Fruit fly (Drosophila melanogaster) whole organism, embryonic: ENCODE results near the gene CG13081.
A peak's percentile ranks its signal among the peaks of the same experiment; 100 is the strongest.

Experiments used
- Ada2b ChIP-seq: fragments of 200-800 bp; sonication (Bioruptor generic); IDR thresholded peaks from 2 replicates; pipeline ENCODE4 v1.3.6; 2022; ENCODE audit warnings: missing biosample characterization, missing genetic modification characterization
- B-H1 ChIP-seq: fragments of 200-800 bp; sonication (Bioruptor generic); IDR thresholded peaks from 3 replicates; pipeline ENCODE4 v1.3.6; 2022; ENCODE audit warnings: missing biosample characterization, missing genetic modification characterization
- Bgb ChIP-seq: fragments of 200-800 bp; sonication (Bioruptor generic); IDR thresholded peaks from 2 replicates; pipeline ENCODE4 v1.3.6; 2022; ENCODE audit warnings: missing biosample characterization, missing genetic modification characterization; ENCODE audit not compliant: partially characterized antibody
- BtbVII ChIP-seq: fragments of 200-800 bp; sonication (Bioruptor generic); optimal IDR thresholded peaks from 3 replicates; lab custom pipeline; 2017; ENCODE audit warnings: missing biosample characterization, mild to moderate bottlenecking, missing genetic modification characterization
- Bteb2 ChIP-seq: fragments of 200-800 bp; sonication (Bioruptor generic); optimal IDR thresholded peaks from 2 replicates; lab custom pipeline; 2016; ENCODE audit warnings: missing biosample characterization, missing genetic modification characterization
- CG10267 ChIP-seq: fragments of 200-800 bp; sonication (Bioruptor generic); optimal IDR thresholded peaks from 2 replicates; lab custom pipeline; 2018; ENCODE audit warnings: missing biosample characterization, mild to moderate bottlenecking, missing genetic modification characterization, moderate library complexity
- CG10959 ChIP-seq: fragments of 200-800 bp; sonication (Bioruptor generic); IDR thresholded peaks from 2 replicates; pipeline ENCODE4 v1.3.6; 2022; ENCODE audit warnings: missing biosample characterization, missing genetic modification characterization
- CG11456 ChIP-seq: fragments of 200-800 bp; sonication (Bioruptor generic); IDR thresholded peaks from 3 replicates; pipeline ENCODE4 v1.3.6; 2022; ENCODE audit warnings: missing biosample characterization, missing genetic modification characterization
- CG13424 ChIP-seq: fragments of 200-800 bp; sonication (Bioruptor generic); optimal IDR thresholded peaks from 2 replicates; lab custom pipeline; 2019; ENCODE audit warnings: missing biosample characterization, mild to moderate bottlenecking, missing genetic modification characterization, moderate library complexity
- CG13624 ChIP-seq: fragments of 200-800 bp; sonication (Bioruptor generic); optimal IDR thresholded peaks from 2 replicates; lab custom pipeline; 2016; ENCODE audit warnings: missing biosample characterization, missing genetic modification characterization
- CG15479 ChIP-seq: fragments of 200-800 bp; sonication (Bioruptor generic); optimal IDR thresholded peaks from 3 replicates; lab custom pipeline; 2019; ENCODE audit warnings: missing biosample characterization, mild to moderate bottlenecking, missing genetic modification characterization, moderate library complexity
- CG17568 ChIP-seq: fragments of 200-800 bp; sonication (Bioruptor generic); optimal IDR thresholded peaks from 2 replicates; lab custom pipeline; 2018; ENCODE audit warnings: missing biosample characterization, mild to moderate bottlenecking, missing genetic modification characterization, moderate library complexity
- CG1792 ChIP-seq: fragments of 200-800 bp; sonication (Bioruptor generic); optimal IDR thresholded peaks from 2 replicates; lab custom pipeline; 2016; ENCODE audit warnings: missing biosample characterization, missing genetic modification characterization
- CG18011 ChIP-seq: fragments of 200-800 bp; sonication (Bioruptor generic); optimal IDR thresholded peaks from 2 replicates; lab custom pipeline; 2017; ENCODE audit warnings: missing biosample characterization, missing genetic modification characterization, mild to moderate bottlenecking, moderate library complexity, missing genotype
- CG18619 ChIP-seq: fragments of 200-800 bp; sonication (Bioruptor generic); optimal IDR thresholded peaks from 3 replicates; lab custom pipeline; 2017; ENCODE audit warnings: missing biosample characterization, mild to moderate bottlenecking, missing genetic modification characterization
- CG30431 ChIP-seq: fragments of 200-800 bp; sonication (Bioruptor generic); optimal IDR thresholded peaks from 2 replicates; lab custom pipeline; 2017; ENCODE audit warnings: missing biosample characterization, missing genetic modification characterization
- CG4404 ChIP-seq: fragments of 200-800 bp; sonication (Bioruptor generic); IDR thresholded peaks from 2 replicates; pipeline ENCODE4 v1.3.6; 2022; ENCODE audit warnings: missing biosample characterization, missing genetic modification characterization
- CG6689 ChIP-seq: fragments of 200-800 bp; sonication (Bioruptor generic); IDR thresholded peaks from 2 replicates; pipeline ENCODE4 v1.3.6; 2022; ENCODE audit warnings: missing biosample characterization, missing genetic modification characterization
- CG7745 ChIP-seq: fragments of 200-800 bp; sonication (Bioruptor generic); optimal IDR thresholded peaks from 2 replicates; lab custom pipeline; 2018; ENCODE audit warnings: missing biosample characterization, mild to moderate bottlenecking, missing genetic modification characterization, moderate library complexity
- CG8290 ChIP-seq, 3 experiments: fragments of 200-800 bp; sonication (Bioruptor generic); optimal IDR thresholded peaks; 2 replicates each; lab custom pipeline; 2016 to 2019; ENCODE audit warnings: missing biosample characterization in 3 of 3, missing genetic modification characterization in 3 of 3, mild to moderate bottlenecking in 2 of 3, moderate library complexity in 1 of 3
- CG8924 ChIP-seq: fragments of 200-800 bp; optimal IDR thresholded peaks from 3 replicates; lab custom pipeline; 2019; ENCODE audit warnings: missing biosample characterization, mild to moderate bottlenecking, missing genetic modification characterization, moderate library complexity
- Chrac-16 ChIP-seq: fragments of 200-800 bp; sonication (Bioruptor generic); optimal IDR thresholded peaks from 3 replicates; lab custom pipeline; 2016; ENCODE audit warnings: missing biosample characterization, missing genetic modification characterization
- Drgx ChIP-seq: fragments of 200-800 bp; sonication (Bioruptor generic); IDR thresholded peaks from 2 replicates; pipeline ENCODE4 v1.3.6; 2022; ENCODE audit warnings: missing biosample characterization, missing genetic modification characterization
- ERR ChIP-seq: fragments of 200-800 bp; sonication (Bioruptor generic); optimal IDR thresholded peaks from 2 replicates; lab custom pipeline; 2016; ENCODE audit warnings: missing biosample characterization, missing genetic modification characterization
- GATAe ChIP-seq: fragments of 200-800 bp; sonication (Bioruptor generic); conservative IDR thresholded peaks from 2 replicates; pipeline ENCODE4 v1.3.6; 2022; ENCODE audit warnings: missing biosample characterization, missing genetic modification characterization
- HmgD ChIP-seq: fragments of 200-800 bp; sonication (Bioruptor generic); optimal IDR thresholded peaks from 3 replicates; lab custom pipeline; 2016; ENCODE audit warnings: missing biosample characterization, missing genetic modification characterization
- Hmx ChIP-seq: fragments of 200-800 bp; sonication (Bioruptor generic); optimal IDR thresholded peaks from 2 replicates; lab custom pipeline; 2016; ENCODE audit warnings: missing biosample characterization, missing genetic modification characterization
- MBD-R2 ChIP-seq: fragments of 200-800 bp; sonication (Bioruptor generic); IDR thresholded peaks from 2 replicates; pipeline ENCODE4 v1.3.6; 2022; ENCODE audit warnings: missing biosample characterization, missing genetic modification characterization
- Meics ChIP-seq: fragments of 200-800 bp; sonication (Bioruptor generic); optimal IDR thresholded peaks from 2 replicates; lab custom pipeline; 2017; ENCODE audit warnings: missing biosample characterization, mild to moderate bottlenecking, missing genetic modification characterization
- Sox102F ChIP-seq: fragments of 200-800 bp; sonication (Bioruptor generic); optimal IDR thresholded peaks from 2 replicates; lab custom pipeline; 2018; ENCODE audit warnings: missing biosample characterization, mild to moderate bottlenecking, missing genetic modification characterization, moderate library complexity
- bowl ChIP-seq: fragments of 200-800 bp; sonication (Bioruptor generic); IDR thresholded peaks from 2 replicates; pipeline ENCODE4 v1.3.6; 2022; ENCODE audit warnings: missing biosample characterization, missing genetic modification characterization
- bsh ChIP-seq, 2 experiments: fragments of 200-800 bp; sonication (Bioruptor generic); optimal IDR thresholded peaks; 2 replicates each; lab custom pipeline; 2017 to 2018; ENCODE audit warnings: mild to moderate bottlenecking in 2 of 2, missing biosample characterization in 2 of 2, missing genetic modification characterization in 2 of 2, moderate library complexity in 1 of 2
- chinmo ChIP-seq: fragments of 200-800 bp; sonication (Bioruptor generic); IDR thresholded peaks from 4 replicates; pipeline ENCODE4 v1.3.6; 2022; ENCODE audit warnings: missing biosample characterization, missing genetic modification characterization; ENCODE audit not compliant: partially characterized antibody
- ci ChIP-seq: fragments of 200-800 bp; sonication (Bioruptor generic); IDR thresholded peaks from 3 replicates; pipeline ENCODE4 v1.3.6; 2022; ENCODE audit warnings: missing biosample characterization, missing genetic modification characterization
- da ChIP-seq: fragments of 200-800 bp; sonication (Bioruptor generic); optimal IDR thresholded peaks from 2 replicates; lab custom pipeline; 2016; ENCODE audit warnings: missing biosample characterization, missing genetic modification characterization
- dan ChIP-seq: fragments of 200-800 bp; sonication (Bioruptor generic); IDR thresholded peaks from 2 replicates; pipeline ENCODE4 v1.3.6; 2022; ENCODE audit warnings: missing biosample characterization, missing genetic modification characterization
- dpn ChIP-seq, 2 experiments: fragments of 200-800 bp; sonication (Bioruptor generic); optimal IDR thresholded peaks; 3 replicates each; lab custom pipeline; 2016; ENCODE audit warnings: missing biosample characterization in 2 of 2, missing genetic modification characterization in 2 of 2
- eyg ChIP-seq: fragments of 200-800 bp; sonication (Bioruptor generic); optimal IDR thresholded peaks from 3 replicates; lab custom pipeline; 2016; ENCODE audit warnings: missing biosample characterization, missing genetic modification characterization
- gcm ChIP-seq: fragments of 200-800 bp; sonication (Bioruptor generic); optimal IDR thresholded peaks from 2 replicates; lab custom pipeline; 2019; ENCODE audit warnings: missing biosample characterization, mild to moderate bottlenecking, missing genetic modification characterization, moderate library complexity
- hth ChIP-seq: fragments of >200 bp; optimal IDR thresholded peaks from 2 replicates; lab custom pipeline; 2017; ENCODE audit warnings: inconsistent platforms
- inv ChIP-seq: fragments of 200-800 bp; sonication (Bioruptor generic); IDR thresholded peaks from 2 replicates; pipeline ENCODE4 v1.3.6; 2022; ENCODE audit warnings: missing biosample characterization, missing genetic modification characterization; ENCODE audit not compliant: partially characterized antibody
- jigr1 ChIP-seq: fragments of 200-800 bp; sonication (Bioruptor generic); IDR thresholded peaks from 3 replicates; pipeline ENCODE4 v1.3.6; 2022; ENCODE audit warnings: missing biosample characterization, missing genetic modification characterization
- psq ChIP-seq: fragments of 200-800 bp; sonication (Bioruptor generic); optimal IDR thresholded peaks from 2 replicates; lab custom pipeline; 2017; ENCODE audit warnings: missing biosample characterization, missing genetic modification characterization
- pzg ChIP-seq: fragments of 200-800 bp; sonication (Bioruptor generic); optimal IDR thresholded peaks from 3 replicates; lab custom pipeline; 2018; ENCODE audit warnings: missing biosample characterization, mild to moderate bottlenecking, missing genetic modification characterization, moderate library complexity
- repo ChIP-seq: fragments of 200-800 bp; sonication (Bioruptor generic); optimal IDR thresholded peaks from 2 replicates; lab custom pipeline; 2016; ENCODE audit warnings: missing biosample characterization, missing genetic modification characterization
- tio ChIP-seq: fragments of 200-800 bp; sonication (Bioruptor generic); optimal IDR thresholded peaks from 2 replicates; lab custom pipeline; 2017; ENCODE audit warnings: missing biosample characterization, missing genetic modification characterization, inconsistent platforms
- vfl ChIP-seq: fragments of 200-800 bp; sonication (Bioruptor generic); optimal IDR thresholded peaks from 2 replicates; lab custom pipeline; 2016; ENCODE audit warnings: missing biosample characterization, missing genetic modification characterization
- zf30C ChIP-seq: fragments of 200-800 bp; sonication (Bioruptor generic); optimal IDR thresholded peaks from 3 replicates; lab custom pipeline; 2018; ENCODE audit warnings: missing biosample characterization, mild to moderate bottlenecking, missing genetic modification characterization
- zfh1 ChIP-seq: fragments of 200-800 bp; sonication (Bioruptor generic); IDR thresholded peaks from 3 replicates; pipeline ENCODE4 v1.3.6; 2022; ENCODE audit warnings: missing biosample characterization, missing genetic modification characterization

CG13081 gene

DNA sequence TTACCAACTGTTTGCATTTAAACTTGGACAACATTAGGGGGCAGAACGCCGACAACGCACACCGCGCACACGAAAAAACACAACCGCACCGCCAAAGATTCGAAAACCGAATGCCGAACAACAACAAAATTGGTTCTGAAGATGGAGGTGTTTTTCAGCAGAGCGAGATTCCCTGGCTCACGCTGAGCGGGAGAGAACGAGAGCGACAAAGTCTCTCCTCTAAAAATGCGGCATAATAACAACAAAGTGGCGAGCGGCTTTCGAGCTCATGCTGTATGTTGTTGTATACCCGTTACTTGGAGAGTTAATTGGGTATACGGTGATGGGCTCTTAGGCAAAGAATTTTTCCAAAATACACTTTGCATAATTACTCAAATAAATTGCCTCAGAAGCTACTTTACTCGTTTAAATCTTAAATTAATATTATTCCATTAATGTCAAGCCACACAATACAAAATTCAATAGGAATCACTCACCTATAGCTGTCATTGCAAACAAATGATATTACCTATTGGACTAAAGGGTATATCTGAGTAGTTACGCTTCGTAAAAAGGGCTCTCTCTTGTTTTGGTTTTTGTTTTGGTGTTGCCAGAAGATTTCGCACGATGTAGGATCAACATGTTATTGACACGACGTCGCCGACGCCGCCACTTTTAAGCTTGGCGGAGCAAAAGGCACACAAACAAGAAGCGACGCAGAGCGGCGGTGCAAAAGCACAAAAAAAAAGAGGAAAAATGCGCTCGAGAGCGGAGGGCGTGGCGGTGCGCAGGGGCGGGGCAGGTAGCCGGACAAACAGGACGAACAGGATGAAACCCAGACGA is 32.3 kb downstream of the CG13081 start (continued):
- TF ChIP-seq chinmo (0 out of 4 replicates have a peak, but pooled peaks have one; percentile 55), CG30431 (GFP tag; lab: Kevin White, UChicago) (no peak), CG13424 (peak; percentile 69), inv (GFP tag; lab: Robert Waterston, UW) (no peak), CG10267 (tag; lab: Kevin White, UChicago) (peak; percentile 53), B-H1 (GFP tag; lab: Robert Waterston, UW) (no peak), repo (GFP tag; lab: Kevin White, UChicago) (no peak), Drgx (peak; percentile 81), tio (GFP tag; lab: Kevin White, UChicago) (peak; percentile 63), HmgD (no peak), pzg (GFP tag; lab: Kevin White, UChicago) (no peak), Bgb (GFP tag; lab: Robert Waterston, UW) (no peak), CG18011 (GFP tag; lab: Kevin White, UChicago) (peak; percentile 27), CG8924 (peak; percentile 65), zfh1 (GFP tag; lab: Robert Waterston, UW) (peak; percentile 64; the same call in 2 of the 3 replicates), gcm (GFP tag; lab: Kevin White, UChicago) (peak; percentile 67), da (no peak), Sox102F (peak; percentile 65), ci (GFP tag; lab: Robert Waterston, UW) (no peak), Meics (GFP tag; lab: Kevin White, UChicago) (peak; percentile 79), hth (lab: Kevin White, UChicago) (no peak), CG15479 (GFP tag; lab: Kevin White, UChicago) (no peak), Ada2b (GFP tag; lab: Robert Waterston, UW) (0 out of 2 replicates have a peak, but pooled peaks have one; percentile 5), GATAe (GFP tag; lab: Robert Waterston, UW) (no peak; the same call in 1 of the 2 replicates), jigr1 (no peak), ERR (no peak), CG4404 (peak; percentile 48), CG17568 (GFP tag; lab: Kevin White, UChicago) (peak; percentile 43), dan (GFP tag; lab: Robert Waterston, UW) (no peak), CG8290 (GFP tag; optimal IDR thresholded peaks at IDR 0.05; lab: Kevin White, UChicago) (peak; percentile 50), CG8290 (tag; optimal IDR thresholded peaks at IDR 0.05; lab: Kevin White, UChicago) (no peak), MBD-R2 (peak; percentile 46; the same call in 1 of the 2 replicates), psq (GFP tag; lab: Kevin White, UChicago) (no peak), bowl (GFP tag; lab: Robert Waterston, UW) (no peak), CG7745 (tag; lab: Kevin White, UChicago) (no peak), CG18619 (GFP tag; lab: Kevin White, UChicago) (peak; percentile 52), CG11456 (no peak; the same call in 2 of the 3 replicates), BtbVII (GFP tag; lab: Kevin White, UChicago) (peak; percentile 74), CG1792 (GFP tag; lab: Kevin White, UChicago) (no peak), eyg (GFP tag; lab: Kevin White, UChicago) (no peak), Hmx (peak; percentile 23), vfl (GFP tag; lab: Kevin White, UChicago) (peak; percentile 50), Bteb2 (GFP tag; lab: Kevin White, UChicago) (peak; percentile 67), Chrac-16 (GFP tag; lab: Kevin White, UChicago) (peak; percentile 20), CG13624 (no peak), zf30C (GFP tag; lab: Kevin White, UChicago) (no peak), dpn (GFP tag; optimal IDR thresholded peaks at IDR 0.05; lab: Kevin White, UChicago) (peak; percentile 56 to 68), CG10959 (GFP tag; lab: Robert Waterston, UW) (no peak), bsh (GFP tag; optimal IDR thresholded peaks at IDR 0.05; lab: Kevin White, UChicago) (peak; percentile 70 to 89), CG6689 (GFP tag; lab: Robert Waterston, UW) (peak; percentile 71)
